Fruit fly (Drosophila melanogaster): Measurements from ENCODE around the gene CG7382.
A peak's percentile ranks its signal among the peaks of the same experiment; 100 is the strongest.

The CG7382 gene

DNA sequence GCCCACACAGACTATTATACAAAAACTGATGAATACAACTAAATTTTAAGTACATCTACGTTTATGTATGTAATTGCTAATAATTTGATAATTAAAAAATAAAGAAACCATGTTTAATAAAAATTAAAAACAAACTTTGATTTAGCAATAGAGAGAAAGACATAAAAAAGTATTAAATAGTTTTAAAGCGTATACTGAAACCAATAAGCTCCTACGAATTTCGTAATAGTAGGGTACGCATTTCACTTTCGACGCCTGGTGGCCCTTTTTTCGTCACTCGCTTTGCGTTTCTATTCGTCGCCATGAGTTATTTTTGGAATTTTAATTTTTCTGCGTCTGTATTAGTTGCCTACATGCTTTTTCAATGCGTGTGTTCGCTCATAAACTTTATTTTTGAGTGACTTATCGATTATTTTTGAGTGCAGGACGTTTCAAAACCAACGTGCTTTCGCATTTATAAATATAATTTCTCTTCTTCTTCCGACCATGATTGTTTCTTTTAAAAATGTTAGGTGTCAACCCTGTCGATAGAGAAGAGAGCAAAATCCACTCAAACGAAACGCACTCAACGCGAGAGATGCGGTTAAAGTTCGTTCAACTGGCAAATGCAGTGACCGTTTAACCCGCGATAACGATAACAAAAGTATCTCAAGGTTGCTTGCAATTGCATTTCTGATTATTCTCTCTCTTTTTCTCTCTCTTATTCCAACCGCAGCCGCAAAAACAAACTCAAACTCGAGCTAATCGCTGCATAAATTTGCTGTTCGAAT lies 27.0 kb upstream of the CG7382 start, which contains the start of gene Oscillin (continued):
- TF ChIP-seq CG4404 (GFP tag; IDR thresholded peaks at IDR 0.05) (peak; percentile 45), CG18619 (GFP tag; optimal IDR thresholded peaks at IDR 0.05) (peak; percentile 49), CG12219 (GFP tag; optimal IDR thresholded peaks at IDR 0.05) (peak; percentile 49), slp2 (GFP tag; optimal IDR thresholded peaks at IDR 0.05) (peak; percentile 44), CG12071 (GFP tag; optimal IDR thresholded peaks at IDR 0.05) (no peak), eve (GFP tag; optimal IDR thresholded peaks at IDR 0.05) (no peak), Abd-B (GFP tag; optimal IDR thresholded peaks at IDR 0.05) (peak; percentile 52), Dbx (GFP tag; IDR thresholded peaks at IDR 0.05) (peak; percentile 79), Sox102F (GFP tag; optimal IDR thresholded peaks at IDR 0.05) (peak; percentile 91), fru (optimal IDR thresholded peaks at IDR 0.05) (no peak), CoRest (tag; optimal IDR thresholded peaks at IDR 0.05) (peak; percentile 85), Tbp (GFP tag; optimal IDR thresholded peaks at IDR 0.05) (no peak), gcm (GFP tag; optimal IDR thresholded peaks at IDR 0.05) (no peak), MESR4 (GFP tag; optimal IDR thresholded peaks at IDR 0.05) (peak; percentile 13), CG9817 (tag; optimal IDR thresholded peaks at IDR 0.05) (peak; percentile 58), CG5953 (GFP tag; IDR thresholded peaks at IDR 0.05) (0 out of 2 replicates have a peak, but pooled peaks have one; percentile 28), btn (GFP tag; optimal IDR thresholded peaks at IDR 0.05) (no peak), CG2120 (GFP tag; optimal IDR thresholded peaks at IDR 0.05) (peak; percentile 12), CG12744 (GFP tag; optimal IDR thresholded peaks at IDR 0.05) (peak; percentile 29), E2f2 (GFP tag; IDR thresholded peaks at IDR 0.05) (peak; percentile 50; the same call in 1 of the 2 replicates), pros (GFP tag; optimal IDR thresholded peaks at IDR 0.05) (peak; percentile 36), CG17568 (GFP tag; optimal IDR thresholded peaks at IDR 0.05) (no peak), jing (GFP tag; optimal IDR thresholded peaks at IDR 0.05) (no peak), chif (GFP tag; optimal IDR thresholded peaks at IDR 0.05) (peak in 1 of 2 experiments; percentile 30), HmgZ (tag; optimal IDR thresholded peaks at IDR 0.05) (peak; percentile 70), gsb (GFP tag; IDR thresholded peaks at IDR 0.05) (peak; percentile 66), CG1832 (GFP tag; optimal IDR thresholded peaks at IDR 0.05) (no peak), Mad (GFP tag; optimal IDR thresholded peaks at IDR 0.05) (peak; percentile 30), Vsx1 (GFP tag; optimal IDR thresholded peaks at IDR 0.05) (no peak), Hey (tag; optimal IDR thresholded peaks at IDR 0.05) (no peak), CG33557 (GFP tag; optimal IDR thresholded peaks at IDR 0.05) (peak; percentile 17), bigmax (GFP tag; optimal IDR thresholded peaks at IDR 0.05) (no peak), CG11085 (GFP tag; IDR thresholded peaks at IDR 0.05) (peak; percentile 71), en (GFP tag; optimal IDR thresholded peaks at IDR 0.05) (no peak), CG9215 (GFP tag; IDR thresholded peaks at IDR 0.05) (peak; percentile 77), Dref (GFP tag; IDR thresholded peaks at IDR 0.05) (no peak), klu (GFP tag; IDR thresholded peaks at IDR 0.05) (peak; percentile 72), CG30020 (tag; optimal IDR thresholded peaks at IDR 0.05) (peak; percentile 51), dm (GFP tag; optimal IDR thresholded peaks at IDR 0.05) (peak; percentile 42), Ptx1 (GFP tag; IDR thresholded peaks at IDR 0.05) (peak; percentile 88), sqz (GFP tag; optimal IDR thresholded peaks at IDR 0.05) (peak; percentile 86), peb (GFP tag; IDR thresholded peaks at IDR 0.05) (peak; percentile 60; the same call in 1 of the 2 replicates), Xrp1 (GFP tag; IDR thresholded peaks at IDR 0.05) (peak; percentile 94), ewg (GFP tag; optimal IDR thresholded peaks at IDR 0.05) (peak; percentile 48), slbo (GFP tag; IDR thresholded peaks at IDR 0.05) (peak; percentile 79), gem (tag; optimal IDR thresholded peaks at IDR 0.05) (peak; percentile 58), CG11093 (GFP tag; IDR thresholded peaks at IDR 0.05) (0 out of 3 replicates have a peak, but pooled peaks have one; percentile 69), CG7839 (tag; optimal IDR thresholded peaks at IDR 0.05) (peak; percentile 88), Myb (GFP tag; optimal IDR thresholded peaks at IDR 0.05) (no peak), NC2α (GFP tag; optimal IDR thresholded peaks at IDR 0.05) (no peak)

Data from whole organism, embryonic.